Fruit fly (Drosophila melanogaster) S2 (cell line): ENCODE results near the gene bcd.

ENCODE experiments used
- CG8478 ChIP-seq: fragments of >200 bp; optimal IDR thresholded peaks from 2 replicates; lab custom pipeline; 2018
- CTCF ChIP-seq, 2 experiments: fragments of >200 bp; optimal IDR thresholded peaks; 2 replicates each; lab custom pipeline; 2018

Gene bcd

dm6 chr3R:6760755-6761647, 1.7 kb upstream of the bcd start:
- TF ChIP-seq CG8478 = no peak
- TF ChIP-seq CTCF (optimal IDR thresholded peaks at IDR 0.05; lab: Kevin White, UChicago) = no peak

dm6 chr3R:6755454-6755853, 3.8 kb downstream of the bcd start:
- TF ChIP-seq CTCF (optimal IDR thresholded peaks at IDR 0.05; lab: Kevin White, UChicago) (no peak), CG8478 (no peak)

dm6 chr3R:6754104-6754951, 4.9 kb downstream of the bcd start, which contains the start of gene zen:
Gene zen, minus strand, starts transcription at chr3R:6754194.
- TF ChIP-seq CTCF (optimal IDR thresholded peaks at IDR 0.05; lab: Kevin White, UChicago) (no peak), CG8478 (no peak)

- TF ChIP-seq CTCF (optimal IDR thresholded peaks at IDR 0.05; lab: Kevin White, UChicago) (no peak), CG8478 (no peak)
Measured at dm6 chr3R:6751467-6752155, 7.7 kb downstream of the bcd start.

dm6 chr3R:6747907-6748306, 11.4 kb downstream of the bcd start, which contains the start of gene CG34297:
Gene CG34297, minus strand, starts transcription at chr3R:6748007.
- TF ChIP-seq CG8478 = no peak
- TF ChIP-seq CTCF (optimal IDR thresholded peaks at IDR 0.05; lab: Kevin White, UChicago) = no peak

- TF ChIP-seq CTCF (optimal IDR thresholded peaks at IDR 0.05; lab: Kevin White, UChicago) = no peak
- TF ChIP-seq CG8478 = no peak
Measured at dm6 chr3R:6746212-6746611, 13.1 kb downstream of the bcd start.

- TF ChIP-seq CTCF (optimal IDR thresholded peaks at IDR 0.05; lab: Kevin White, UChicago) (no peak), CG8478 (no peak)
Measured at dm6 chr3R:6744036-6744435, 15.2 kb downstream of the bcd start, which contains the start of gene zen2. Gene zen2, minus strand, starts transcription at chr3R:6744136.

- no peak for TF ChIP-seq CTCF (optimal IDR thresholded peaks at IDR 0.05; lab: Kevin White, UChicago)
- TF ChIP-seq CG8478 = no peak
Measured at dm6 chr3R:6741983-6742382, 17.3 kb downstream of the bcd start, which contains the start of gene pb. Gene pb, minus strand, starts transcription at chr3R:6742063.

dm6 chr3R:6741400-6741959, 17.8 kb downstream of the bcd start:
- TF ChIP-seq CG8478 (no peak), CTCF (optimal IDR thresholded peaks at IDR 0.05; lab: Kevin White, UChicago) (no peak)

- TF ChIP-seq CG8478 = no peak
- TF ChIP-seq CTCF (optimal IDR thresholded peaks at IDR 0.05; lab: Kevin White, UChicago) = no peak
Measured at dm6 chr3R:6735722-6736121, 23.5 kb downstream of the bcd start.

- TF ChIP-seq CG8478 (no peak), CTCF (optimal IDR thresholded peaks at IDR 0.05; lab: Kevin White, UChicago) (no peak)
Measured at dm6 chr3R:6726119-6726518, 33.1 kb downstream of the bcd start.

dm6 chr3R:6723537-6724171, 35.6 kb downstream of the bcd start:
- TF ChIP-seq CTCF (optimal IDR thresholded peaks at IDR 0.05; lab: Kevin White, UChicago) = no peak
- TF ChIP-seq CG8478 = no peak

- TF ChIP-seq CTCF (optimal IDR thresholded peaks at IDR 0.05; lab: Kevin White, UChicago) = peak; percentile 63 to 83
- no peak for TF ChIP-seq CG8478
Measured at dm6 chr3R:6708858-6709257, 50.4 kb downstream of the bcd start.

- peak; percentile 49 to 69 for TF ChIP-seq CTCF (optimal IDR thresholded peaks at IDR 0.05; lab: Kevin White, UChicago)
- no peak for TF ChIP-seq CG8478
Measured at dm6 chr3R:6706327-6706726, 52.9 kb downstream of the bcd start.
